Fruit fly (Drosophila melanogaster) whole organism, prepupa: Measurements from ENCODE around the gene Mst89B.

ENCODE experiments used
- Blimp-1 ChIP-seq: fragments of 200-800 bp; sonication (Bioruptor generic); optimal IDR thresholded peaks from 3 replicates; lab custom pipeline; 2017; ENCODE audit warnings: missing biosample characterization, missing genetic modification characterization, mild to moderate bottlenecking, moderate library complexity, missing genetic modification reagents
- CG10631 ChIP-seq: fragments of 200-800 bp; sonication (Bioruptor generic); optimal IDR thresholded peaks from 2 replicates; lab custom pipeline; 2016; ENCODE audit warnings: missing biosample characterization, missing genetic modification characterization
- CG11294 ChIP-seq: fragments of 200-800 bp; sonication (Bioruptor generic); IDR thresholded peaks from 2 replicates; pipeline ENCODE4 v1.3.6; 2022; ENCODE audit warnings: missing biosample characterization, missing genetic modification characterization
- CG11762 ChIP-seq: fragments of 200-800 bp; sonication (Bioruptor generic); optimal IDR thresholded peaks from 3 replicates; lab custom pipeline; 2016; ENCODE audit warnings: missing biosample characterization, missing genetic modification characterization; ENCODE audit not compliant: insufficient read depth
- CG11902 ChIP-seq: fragments of 200-800 bp; sonication (Bioruptor generic); optimal IDR thresholded peaks from 3 replicates; lab custom pipeline; 2016; ENCODE audit warnings: missing biosample characterization, missing genetic modification characterization
- CG15336 ChIP-seq: fragments of 200-800 bp; sonication (Bioruptor generic); IDR thresholded peaks from 2 replicates; pipeline ENCODE4 v1.3.6; 2022; ENCODE audit warnings: missing biosample characterization, missing genetic modification characterization
- CG16779 ChIP-seq: fragments of 200-800 bp; sonication (Bioruptor generic); optimal IDR thresholded peaks from 3 replicates; lab custom pipeline; 2017; ENCODE audit warnings: missing biosample characterization, mild to moderate bottlenecking, missing genetic modification characterization
- CG31627 ChIP-seq: fragments of 200-800 bp; sonication (Bioruptor generic); optimal IDR thresholded peaks from 3 replicates; lab custom pipeline; 2016; ENCODE audit warnings: missing biosample characterization, missing genetic modification characterization
- CG32006 ChIP-seq: fragments of 200-800 bp; sonication (Bioruptor generic); optimal IDR thresholded peaks from 3 replicates; lab custom pipeline; 2017; ENCODE audit warnings: missing biosample characterization, mild to moderate bottlenecking, missing genetic modification characterization
- CG34406 ChIP-seq: fragments of 200-800 bp; sonication (Bioruptor generic); optimal IDR thresholded peaks from 3 replicates; lab custom pipeline; 2016; ENCODE audit warnings: missing biosample characterization, missing genetic modification characterization
- CG3919 ChIP-seq: fragments of 200-800 bp; sonication (Bioruptor generic); optimal IDR thresholded peaks from 3 replicates; lab custom pipeline; 2016; ENCODE audit warnings: missing biosample characterization, missing genetic modification characterization
- CG4318 ChIP-seq: fragments of 200-800 bp; sonication (Bioruptor generic); optimal IDR thresholded peaks from 3 replicates; lab custom pipeline; 2017; ENCODE audit warnings: missing biosample characterization, mild to moderate bottlenecking, missing genetic modification characterization
- CG6163 ChIP-seq: fragments of 200-800 bp; sonication (Bioruptor generic); IDR thresholded peaks from 3 replicates; pipeline ENCODE4 v1.3.6; 2022; ENCODE audit warnings: missing biosample characterization, missing genetic modification characterization
- CG6276 ChIP-seq: fragments of 200-800 bp; sonication (Bioruptor generic); optimal IDR thresholded peaks from 2 replicates; lab custom pipeline; 2017; ENCODE audit warnings: missing biosample characterization, mild to moderate bottlenecking, missing genetic modification characterization
- CG6792 ChIP-seq: fragments of 200-800 bp; sonication (Bioruptor generic); optimal IDR thresholded peaks from 3 replicates; lab custom pipeline; 2016; ENCODE audit warnings: missing biosample characterization, missing genetic modification characterization
- CG6854 ChIP-seq: fragments of 200-800 bp; sonication (Bioruptor generic); optimal IDR thresholded peaks from 2 replicates; lab custom pipeline; 2017; ENCODE audit warnings: missing biosample characterization, mild to moderate bottlenecking, missing genetic modification characterization
- CG7368 ChIP-seq: fragments of 200-800 bp; sonication (Bioruptor generic); optimal IDR thresholded peaks from 3 replicates; lab custom pipeline; 2016; ENCODE audit warnings: missing biosample characterization, missing genetic modification characterization
- CG8119 ChIP-seq: fragments of 200-800 bp; sonication (Bioruptor generic); IDR thresholded peaks from 3 replicates; pipeline ENCODE4 v1.3.6; 2022; ENCODE audit warnings: missing biosample characterization, missing genetic modification characterization
- CG8319 ChIP-seq: fragments of 200-800 bp; sonication (Bioruptor generic); optimal IDR thresholded peaks from 3 replicates; lab custom pipeline; 2016; ENCODE audit warnings: missing biosample characterization, missing genetic modification characterization
- CG8632 ChIP-seq: fragments of 200-800 bp; sonication (Bioruptor generic); optimal IDR thresholded peaks from 3 replicates; lab custom pipeline; 2016; ENCODE audit warnings: missing biosample characterization, missing genetic modification characterization
- CG9139 ChIP-seq: fragments of 200-800 bp; sonication (Bioruptor generic); optimal IDR thresholded peaks from 3 replicates; lab custom pipeline; 2017; ENCODE audit warnings: missing biosample characterization, mild to moderate bottlenecking, missing genetic modification characterization
- Eip75B ChIP-seq: fragments of 200-800 bp; sonication (Bioruptor generic); optimal IDR thresholded peaks from 3 replicates; lab custom pipeline; 2016; ENCODE audit warnings: missing biosample characterization, missing genetic modification characterization
- Eip78C ChIP-seq: fragments of 200-800 bp; sonication (Bioruptor generic); peaks from one replicate; lab custom pipeline; 2016; ENCODE audit warnings: missing biosample characterization, missing genetic modification characterization
- Eip93F ChIP-seq: fragments of 200-800 bp; sonication (Bioruptor generic); optimal IDR thresholded peaks from 2 replicates; lab custom pipeline; 2016; ENCODE audit warnings: missing biosample characterization, mild to moderate bottlenecking, missing genetic modification characterization
- Ets21C ChIP-seq: fragments of 200-800 bp; sonication (Bioruptor generic); optimal IDR thresholded peaks from 3 replicates; lab custom pipeline; 2016; ENCODE audit warnings: missing biosample characterization, missing genetic modification characterization
- Ets96B ChIP-seq: fragments of 200-800 bp; optimal IDR thresholded peaks from 2 replicates; lab custom pipeline; 2019; ENCODE audit warnings: missing biosample characterization, mild to moderate bottlenecking, missing genetic modification characterization, moderate library complexity
- Gug ChIP-seq: fragments of 200-800 bp; sonication (Bioruptor generic); IDR thresholded peaks from 2 replicates; pipeline ENCODE4 v1.3.6; 2022; ENCODE audit warnings: missing biosample characterization, missing genetic modification characterization
- Hr38 ChIP-seq: sonication (Bioruptor generic); optimal IDR thresholded peaks from 2 replicates; lab custom pipeline; 2016; ENCODE audit warnings: missing biosample characterization, missing genetic modification characterization
- Hr39 ChIP-seq: fragments of 200-800 bp; sonication (Bioruptor generic); optimal IDR thresholded peaks from 2 replicates; lab custom pipeline; 2016; ENCODE audit warnings: missing biosample characterization, missing genetic modification characterization
- Lpt ChIP-seq: fragments of 200-800 bp; sonication (Bioruptor generic); optimal IDR thresholded peaks from 3 replicates; lab custom pipeline; 2016; ENCODE audit warnings: missing biosample characterization, missing genetic modification characterization
- Met ChIP-seq: fragments of 200-800 bp; sonication (Bioruptor generic); optimal IDR thresholded peaks from 3 replicates; lab custom pipeline; 2016; ENCODE audit warnings: missing biosample characterization, missing genetic modification characterization
- OdsH ChIP-seq: fragments of 200-800 bp; sonication (Bioruptor generic); optimal IDR thresholded peaks from 3 replicates; lab custom pipeline; 2016; ENCODE audit warnings: missing biosample characterization, missing genetic modification characterization
- Sox102F ChIP-seq: fragments of 200-800 bp; sonication (Bioruptor generic); optimal IDR thresholded peaks from 2 replicates; lab custom pipeline; 2016; ENCODE audit warnings: missing biosample characterization, mild to moderate bottlenecking, missing genetic modification characterization
- Sox14 ChIP-seq: fragments of 200-800 bp; sonication (Bioruptor generic); optimal IDR thresholded peaks from 3 replicates; lab custom pipeline; 2016; ENCODE audit warnings: missing biosample characterization, missing genetic modification characterization
- Sox15 ChIP-seq: fragments of 200-800 bp; sonication (Bioruptor generic); optimal IDR thresholded peaks from 3 replicates; lab custom pipeline; 2016; ENCODE audit warnings: missing biosample characterization, missing genetic modification characterization
- achi ChIP-seq: fragments of 200-800 bp; sonication (Bioruptor generic); optimal IDR thresholded peaks from 3 replicates; lab custom pipeline; 2016; ENCODE audit warnings: missing biosample characterization, missing genetic modification characterization
- acj6 ChIP-seq: fragments of 200-800 bp; sonication (Bioruptor generic); optimal IDR thresholded peaks from 3 replicates; lab custom pipeline; 2016; ENCODE audit warnings: missing biosample characterization, missing genetic modification characterization
- cyc ChIP-seq: fragments of 200-800 bp; sonication (Bioruptor generic); optimal IDR thresholded peaks from 3 replicates; lab custom pipeline; 2016; ENCODE audit warnings: missing biosample characterization, missing genetic modification characterization
- dac ChIP-seq: fragments of 200-800 bp; sonication (Bioruptor generic); optimal IDR thresholded peaks from 2 replicates; lab custom pipeline; 2017; ENCODE audit warnings: missing biosample characterization, mild to moderate bottlenecking, missing genetic modification characterization
- dsx ChIP-seq: fragments of 200-800 bp; optimal IDR thresholded peaks from 3 replicates; lab custom pipeline; 2019; ENCODE audit warnings: missing biosample characterization, mild to moderate bottlenecking, missing genetic modification characterization, moderate library complexity; ENCODE audit not compliant: poor library complexity, severe bottlenecking
- eg ChIP-seq: fragments of 200-800 bp; sonication (Bioruptor generic); IDR thresholded peaks from 3 replicates; pipeline ENCODE4 v1.3.6; 2022; ENCODE audit warnings: missing biosample characterization, missing genetic modification characterization
- esn ChIP-seq: fragments of 200-800 bp; sonication (Bioruptor generic); optimal IDR thresholded peaks from 2 replicates; lab custom pipeline; 2016; ENCODE audit warnings: missing biosample characterization, mild to moderate bottlenecking, missing genetic modification characterization, moderate library complexity
- fd85E ChIP-seq: fragments of 200-800 bp; sonication (Bioruptor generic); optimal IDR thresholded peaks from 3 replicates; lab custom pipeline; 2016; ENCODE audit warnings: missing biosample characterization, missing genetic modification characterization
- fkh ChIP-seq: fragments of 200-800 bp; sonication (Bioruptor generic); optimal IDR thresholded peaks from 3 replicates; lab custom pipeline; 2017; ENCODE audit warnings: missing biosample characterization, mild to moderate bottlenecking, missing genetic modification characterization, moderate library complexity
- lz ChIP-seq: fragments of 200-800 bp; sonication (Bioruptor generic); optimal IDR thresholded peaks from 3 replicates; lab custom pipeline; 2016; ENCODE audit warnings: missing biosample characterization, missing genetic modification characterization
- net ChIP-seq: fragments of 200-800 bp; sonication (Bioruptor generic); optimal IDR thresholded peaks from 3 replicates; lab custom pipeline; 2016; ENCODE audit warnings: missing biosample characterization, missing genetic modification characterization
- pdm3 ChIP-seq: fragments of 200-800 bp; sonication (Bioruptor generic); optimal IDR thresholded peaks from 3 replicates; lab custom pipeline; 2016; ENCODE audit warnings: missing biosample characterization, missing genetic modification characterization
- salr ChIP-seq, 2 experiments: fragments of 200-800 bp; sonication (Bioruptor generic); optimal IDR thresholded peaks; 3 replicates each; lab custom pipeline; 2016 to 2018; ENCODE audit warnings: missing biosample characterization in 2 of 2, missing genetic modification characterization in 2 of 2, mild to moderate bottlenecking in 1 of 2
- spab ChIP-seq: fragments of 200-800 bp; sonication (Bioruptor generic); optimal IDR thresholded peaks from 2 replicates; lab custom pipeline; 2017; ENCODE audit warnings: missing biosample characterization, mild to moderate bottlenecking, missing genetic modification characterization, missing genetic modification reagents
- ss ChIP-seq, 2 experiments: fragments of 200-800 bp; sonication (Bioruptor generic); optimal IDR thresholded peaks; 2 replicates in 1 of 2; 3 replicates in 1 of 2; lab custom pipeline; 2017 to 2018; ENCODE audit warnings: mild to moderate bottlenecking in 2 of 2, missing biosample characterization in 2 of 2, missing genetic modification characterization in 2 of 2, moderate library complexity in 1 of 2
- svp ChIP-seq: fragments of 200-800 bp; sonication (Bioruptor generic); peaks from one replicate; lab custom pipeline; 2016; ENCODE audit warnings: missing biosample characterization, missing genetic modification characterization
- topi ChIP-seq: fragments of 200-800 bp; sonication (Bioruptor generic); optimal IDR thresholded peaks from 3 replicates; lab custom pipeline; 2016; ENCODE audit warnings: missing biosample characterization, missing genetic modification characterization
- vri ChIP-seq: fragments of 200-800 bp; sonication (Bioruptor generic); optimal IDR thresholded peaks from 3 replicates; lab custom pipeline; 2016; ENCODE audit warnings: missing biosample characterization, mild to moderate bottlenecking, missing genetic modification characterization

The Mst89B gene

DNA sequence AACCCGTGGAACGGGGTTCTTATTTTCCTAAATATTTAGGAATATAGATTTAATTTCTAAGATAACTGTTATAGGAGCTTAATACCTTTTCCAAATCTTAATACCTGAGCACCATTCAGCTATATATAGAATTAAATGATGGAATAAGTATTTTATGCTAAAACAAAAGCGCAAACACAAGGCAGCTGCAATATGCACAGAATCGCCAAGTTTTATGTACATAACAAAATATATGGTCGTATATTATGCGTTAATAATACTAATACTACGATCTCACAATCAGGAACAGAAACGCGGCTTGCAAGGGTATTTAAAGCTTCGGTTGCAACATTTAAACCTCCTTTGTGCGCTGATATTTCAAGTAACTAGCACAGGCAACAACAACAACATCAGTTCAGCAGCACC lies 32.1 kb upstream of the Mst89B start:
- no peak for TF ChIP-seq CG6163 (GFP tag; lab: Robert Waterston, UW)
- peak; percentile 91 for TF ChIP-seq Ets96B (tag; lab: Kevin White, UChicago)
- TF ChIP-seq Sox14 (GFP tag; lab: Kevin White, UChicago) = peak; percentile 87
- peak; percentile 49 to 87 for TF ChIP-seq salr (GFP tag; optimal IDR thresholded peaks at IDR 0.05; lab: Kevin White, UChicago)
- peak; percentile 55 for TF ChIP-seq CG8319 (GFP tag; lab: Kevin White, UChicago)
- TF ChIP-seq CG11902 (GFP tag; lab: Kevin White, UChicago) = peak; percentile 77
- TF ChIP-seq ss (GFP tag; optimal IDR thresholded peaks at IDR 0.05; lab: Kevin White, UChicago) = peak; percentile 79 to 89
- TF ChIP-seq acj6 (GFP tag; lab: Kevin White, UChicago) = peak; percentile 74
- peak; percentile 28 for TF ChIP-seq Lpt
- no peak for TF ChIP-seq CG11294 (GFP tag; lab: Robert Waterston, UW)
- TF ChIP-seq fd85E (GFP tag; lab: Kevin White, UChicago) = no peak
- no peak for TF ChIP-seq CG6854 (GFP tag; lab: Kevin White, UChicago)
- TF ChIP-seq eg (GFP tag; lab: Robert Waterston, UW) = no peak
- peak; percentile 82 for TF ChIP-seq CG34406
- TF ChIP-seq Sox15 (GFP tag; lab: Kevin White, UChicago) = peak; percentile 76
- TF ChIP-seq Eip78C (GFP tag; lab: Kevin White, UChicago) = peak; percentile 97
- peak; percentile 72 for TF ChIP-seq Ets21C (GFP tag; lab: Kevin White, UChicago)
- TF ChIP-seq CG7368 = peak; percentile 36
- TF ChIP-seq Hr38 (GFP tag; lab: Kevin White, UChicago) = no peak
- TF ChIP-seq dsx (GFP tag; lab: Kevin White, UChicago) = peak; percentile 72
- peak; percentile 89 for TF ChIP-seq CG6276 (GFP tag; lab: Kevin White, UChicago)
- peak; percentile 79 for TF ChIP-seq CG6792 (GFP tag; lab: Kevin White, UChicago)
- TF ChIP-seq Eip93F = peak; percentile 28
- TF ChIP-seq Met (GFP tag; lab: Kevin White, UChicago) = peak; percentile 91
- no peak for TF ChIP-seq Gug
- TF ChIP-seq lz (GFP tag; lab: Kevin White, UChicago) = peak; percentile 88
- peak; percentile 71 for TF ChIP-seq dac (GFP tag; lab: Kevin White, UChicago)
- peak; percentile 95 for TF ChIP-seq CG32006 (GFP tag; lab: Kevin White, UChicago)
- TF ChIP-seq CG31627 = peak; percentile 81
- TF ChIP-seq Hr39 = peak; percentile 78
- peak; percentile 90 for TF ChIP-seq topi (GFP tag; lab: Kevin White, UChicago)
- TF ChIP-seq Sox102F = peak; percentile 86
- no peak for TF ChIP-seq fkh (GFP tag; lab: Kevin White, UChicago)
- peak; percentile 87 for TF ChIP-seq CG8632 (GFP tag; lab: Kevin White, UChicago)
- peak; percentile 92 for TF ChIP-seq spab (GFP tag; lab: Kevin White, UChicago)
- peak; percentile 90 for TF ChIP-seq Eip75B (GFP tag; lab: Kevin White, UChicago)
- peak; percentile 78 for TF ChIP-seq svp (GFP tag; lab: Kevin White, UChicago)
- no peak for TF ChIP-seq CG8119
- TF ChIP-seq CG9139 (GFP tag; lab: Kevin White, UChicago) = peak; percentile 73
- TF ChIP-seq CG4318 = peak; percentile 79
- TF ChIP-seq cyc (GFP tag; lab: Kevin White, UChicago) = peak; percentile 83
- TF ChIP-seq pdm3 (GFP tag; lab: Kevin White, UChicago) = peak; percentile 87
- TF ChIP-seq CG10631 (GFP tag; lab: Kevin White, UChicago) = peak; percentile 87
- TF ChIP-seq net = peak; percentile 74
- peak; percentile 63 for TF ChIP-seq CG16779 (tag; lab: Kevin White, UChicago)
- TF ChIP-seq CG15336 (GFP tag; lab: Robert Waterston, UW) = no peak
- peak; percentile 31 for TF ChIP-seq vri (GFP tag; lab: Kevin White, UChicago)
- TF ChIP-seq CG3919 (GFP tag; lab: Kevin White, UChicago) = peak; percentile 83
- TF ChIP-seq CG11762 = peak; percentile 81
- TF ChIP-seq achi = peak; percentile 83
- TF ChIP-seq Blimp-1 = peak; percentile 60
- peak; percentile 85 for TF ChIP-seq OdsH (GFP tag; lab: Kevin White, UChicago)
- TF ChIP-seq esn = peak; percentile 92
